Worm (Caenorhabditis elegans) whole organism, L3 larva: ENCODE results near the gene C14F11.4.

Experiments used
- R02D3.7 ChIP-seq: fragments of 150-350 bp; optimal IDR thresholded peaks from 2 replicates; lab custom pipeline; 2014; ENCODE audit warnings: missing biosample characterization, missing genetic modification characterization
- ZK546.5 ChIP-seq: sonication (generic microtip); optimal IDR thresholded peaks from 2 replicates; lab custom pipeline; 2017; ENCODE audit warnings: missing biosample characterization, missing genetic modification characterization
- aly-2 ChIP-seq: fragments of 150-350 bp; optimal IDR thresholded peaks from 2 replicates; lab custom pipeline; 2014; ENCODE audit warnings: missing biosample characterization, missing genetic modification characterization
- ceh-16 ChIP-seq: sonication (generic microtip); optimal IDR thresholded peaks from 2 replicates; lab custom pipeline; 2017; ENCODE audit warnings: missing biosample characterization, missing genetic modification characterization
- ceh-28 ChIP-seq: fragments of 150-350 bp; optimal IDR thresholded peaks from 2 replicates; lab custom pipeline; 2014; ENCODE audit warnings: missing biosample characterization, missing genetic modification reagents, missing genetic modification characterization
- ceh-82 ChIP-seq: fragments of 150-350 bp; optimal IDR thresholded peaks from 2 replicates; lab custom pipeline; 2014; ENCODE audit warnings: missing biosample characterization, missing genetic modification characterization
- daf-12 ChIP-seq: fragments of 150-350 bp; optimal IDR thresholded peaks from 2 replicates; lab custom pipeline; 2014; ENCODE audit warnings: missing biosample characterization, missing genetic modification reagents, missing genetic modification characterization
- egl-27 ChIP-seq: sonication (generic microtip); optimal IDR thresholded peaks from 4 replicates; lab custom pipeline; 2017; ENCODE audit warnings: missing biosample characterization, missing genetic modification reagents, missing genetic modification characterization
- egl-5 ChIP-seq: fragments of 150-350 bp; optimal IDR thresholded peaks from 2 replicates; lab custom pipeline; 2017; ENCODE audit warnings: missing biosample characterization, missing genetic modification reagents, missing genetic modification characterization, inconsistent platforms
- elt-2 ChIP-seq: sonication (generic microtip); optimal IDR thresholded peaks from 2 replicates; lab custom pipeline; 2016; ENCODE audit warnings: missing genetic modification reagents, mild to moderate bottlenecking, missing genetic modification characterization, missing compliant biosample characterization
- elt-3 ChIP-seq, 3 experiments: fragments of 150-350 bp in 1 of 3; sonication (generic microtip) in 2 of 3; optimal IDR thresholded peaks; 2 replicates in 2 of 3; 4 replicates in 1 of 3; lab custom pipeline; 2014 to 2017; ENCODE audit warnings: missing biosample characterization in 3 of 3, missing genetic modification characterization in 3 of 3
- fkh-10 ChIP-seq: sonication (generic microtip); optimal IDR thresholded peaks from 2 replicates; lab custom pipeline; 2017; ENCODE audit warnings: missing biosample characterization, missing genetic modification reagents, missing genetic modification characterization
- hmg-11 ChIP-seq: sonication (generic microtip); optimal IDR thresholded peaks from 2 replicates; lab custom pipeline; 2016; ENCODE audit warnings: missing genetic modification characterization, missing compliant biosample characterization
- lin-15B ChIP-seq: fragments of 150-350 bp; optimal IDR thresholded peaks from 2 replicates; lab custom pipeline; 2014; ENCODE audit warnings: missing biosample characterization, missing genetic modification characterization
- lin-39 ChIP-seq: fragments of 150-350 bp; optimal IDR thresholded peaks from 2 replicates; lab custom pipeline; 2018; ENCODE audit warnings: missing biosample characterization, missing genetic modification reagents, missing genetic modification characterization
- lsy-12 ChIP-seq: sonication (generic microtip); optimal IDR thresholded peaks from 2 replicates; lab custom pipeline; 2016; ENCODE audit warnings: mild to moderate bottlenecking, missing genetic modification characterization, missing compliant biosample characterization
- mml-1 ChIP-seq: fragments of 150-350 bp; sonication (generic microtip); optimal IDR thresholded peaks from 3 replicates; lab custom pipeline; 2014; ENCODE audit warnings: missing biosample characterization, missing genetic modification characterization
- nfya-1 ChIP-seq: sonication (generic microtip); optimal IDR thresholded peaks from 2 replicates; lab custom pipeline; 2017; ENCODE audit warnings: missing genetic modification characterization, mild to moderate bottlenecking, missing compliant biosample characterization, antibody characterized with exemption, moderate library complexity; ENCODE audit not compliant: insufficient read depth
- nhr-11 ChIP-seq: fragments of 150-350 bp; optimal IDR thresholded peaks from 2 replicates; lab custom pipeline; 2014; ENCODE audit warnings: missing biosample characterization, missing genetic modification characterization
- nhr-12 ChIP-seq: fragments of 150-350 bp; optimal IDR thresholded peaks from 2 replicates; lab custom pipeline; 2014; ENCODE audit warnings: missing biosample characterization, missing genetic modification characterization
- nhr-23 ChIP-seq: fragments of 150-350 bp; optimal IDR thresholded peaks from 2 replicates; lab custom pipeline; 2014; ENCODE audit warnings: missing biosample characterization, missing genetic modification reagents, missing genetic modification characterization
- nhr-237 ChIP-seq: fragments of 150-350 bp; optimal IDR thresholded peaks from 2 replicates; lab custom pipeline; 2014; ENCODE audit warnings: missing biosample characterization, missing genetic modification characterization
- nhr-25 ChIP-seq: sonication (generic microtip); optimal IDR thresholded peaks from 2 replicates; lab custom pipeline; 2017; ENCODE audit warnings: missing biosample characterization, missing genetic modification characterization
- nhr-67 ChIP-seq: fragments of 150-350 bp; optimal IDR thresholded peaks from 2 replicates; lab custom pipeline; 2014; ENCODE audit warnings: missing biosample characterization, missing genetic modification characterization
- nhr-76 ChIP-seq: fragments of 150-350 bp; sonication (generic microtip); optimal IDR thresholded peaks from 5 replicates; lab custom pipeline; 2014; ENCODE audit warnings: missing biosample characterization, missing genetic modification characterization
- nhr-77 ChIP-seq: fragments of 150-350 bp; optimal IDR thresholded peaks from 2 replicates; lab custom pipeline; 2014; ENCODE audit warnings: missing biosample characterization, missing genetic modification characterization
- pha-4 ChIP-seq: fragments of 150-350 bp; optimal IDR thresholded peaks from 2 replicates; lab custom pipeline; 2014; ENCODE audit warnings: missing biosample characterization, missing genetic modification reagents, missing genetic modification characterization
- sea-2 ChIP-seq: fragments of 150-350 bp; sonication (generic microtip); optimal IDR thresholded peaks from 4 replicates; lab custom pipeline; 2014; ENCODE audit warnings: missing biosample characterization, missing genetic modification reagents, missing genetic modification characterization
- skn-1 ChIP-seq: fragments of 150-350 bp; optimal IDR thresholded peaks from 2 replicates; lab custom pipeline; 2014; ENCODE audit warnings: missing biosample characterization, missing genetic modification characterization
- snpc-4 ChIP-seq: fragments of 150-350 bp; optimal IDR thresholded peaks from 2 replicates; lab custom pipeline; 2014; ENCODE audit warnings: missing biosample characterization, missing genetic modification characterization
- tbx-2 ChIP-seq: sonication (generic microtip); optimal IDR thresholded peaks from 2 replicates; lab custom pipeline; 2016; ENCODE audit warnings: mild to moderate bottlenecking, missing genetic modification characterization, missing compliant biosample characterization
- unc-39 ChIP-seq: sonication (generic microtip); optimal IDR thresholded peaks from 4 replicates; lab custom pipeline; 2017; ENCODE audit warnings: missing biosample characterization, missing genetic modification characterization
- unc-62 ChIP-seq: fragments of 150-350 bp; sonication (generic microtip); optimal IDR thresholded peaks from 4 replicates; lab custom pipeline; 2014; ENCODE audit warnings: missing biosample characterization, missing genetic modification reagents, missing genetic modification characterization
- zag-1 ChIP-seq: fragments of 150-350 bp; optimal IDR thresholded peaks from 2 replicates; lab custom pipeline; 2014; ENCODE audit warnings: missing biosample characterization, missing genetic modification characterization
- ztf-11 ChIP-seq: fragments of 150-350 bp; optimal IDR thresholded peaks from 2 replicates; lab custom pipeline; 2014; ENCODE audit warnings: missing biosample characterization, missing genetic modification characterization
- ztf-4 ChIP-seq: fragments of 150-350 bp; optimal IDR thresholded peaks from 2 replicates; lab custom pipeline; 2014; ENCODE audit warnings: missing biosample characterization, missing genetic modification characterization

C14F11.4 gene

ce11 chrX:6196627-6197026 lies 36.2 kb downstream of the C14F11.4 start, which contains the start of gene daf-9:
TSS of gene daf-9 (plus strand) at chrX:6196927.
- TF ChIP-seq nhr-77 (tag; lab: Kevin White, UChicago): no peak
- TF ChIP-seq ceh-16 (tag; lab: Kevin White, UChicago): no peak
- peak; percentile 30 for TF ChIP-seq nhr-23 (tag; lab: Kevin White, UChicago)
- TF ChIP-seq egl-5 (tag; lab: Kevin White, UChicago): no peak
- TF ChIP-seq elt-3 (tag; optimal IDR thresholded peaks at IDR 0.05; lab: Kevin White, UChicago): peak in 1 of 3 experiments; percentile 69
- no peak for TF ChIP-seq tbx-2 (tag; lab: Kevin White, UChicago)

- TF ChIP-seq ZK546.5 (tag; lab: Kevin White, UChicago): no peak
- TF ChIP-seq nhr-25 (tag; lab: Kevin White, UChicago): no peak
- TF ChIP-seq elt-3 (tag; optimal IDR thresholded peaks at IDR 0.05; lab: Kevin White, UChicago): no peak
- TF ChIP-seq nhr-67 (tag; lab: Kevin White, UChicago): no peak
- TF ChIP-seq snpc-4: no peak
- no peak for TF ChIP-seq elt-2 (tag; lab: Kevin White, UChicago)
- TF ChIP-seq skn-1 (tag; lab: Kevin White, UChicago): no peak
- no peak for TF ChIP-seq aly-2
- no peak for TF ChIP-seq unc-62 (GFP tag; lab: Kevin White, UChicago)
- TF ChIP-seq pha-4 (tag; lab: Kevin White, UChicago): no peak
- no peak for TF ChIP-seq daf-12 (tag; lab: Kevin White, UChicago)
- TF ChIP-seq mml-1 (tag; lab: Kevin White, UChicago): no peak
- no peak for TF ChIP-seq sea-2 (GFP tag; lab: Kevin White, UChicago)
- TF ChIP-seq nhr-76 (tag; lab: Kevin White, UChicago): no peak
- TF ChIP-seq, all 47 proteins: peak for 0
Measured at ce11 chrX:6194191-6194724, 38.6 kb downstream of the C14F11.4 start, which contains the start of gene ceh-54. TSS of gene ceh-54 (minus strand) at chrX:6194241.

ce11 chrX:6189955-6190354 lies 42.9 kb downstream of the C14F11.4 start, which contains the start of gene T13C5.9:
TSS of gene T13C5.9 (plus strand) at chrX:6190255.
- TF ChIP-seq nhr-12 (tag; lab: Kevin White, UChicago) (no peak), lin-15B (tag; lab: Kevin White, UChicago) (no peak), sea-2 (GFP tag; lab: Kevin White, UChicago) (no peak), unc-62 (GFP tag; lab: Kevin White, UChicago) (no peak), nhr-11 (tag; lab: Kevin White, UChicago) (no peak), hmg-11 (tag; lab: Kevin White, UChicago) (no peak), nfya-1 (no peak), tbx-2 (tag; lab: Kevin White, UChicago) (no peak), zag-1 (tag; lab: Kevin White, UChicago) (no peak), egl-5 (tag; lab: Kevin White, UChicago) (no peak), R02D3.7 (no peak), nhr-237 (no peak), fkh-10 (GFP tag; lab: Kevin White, UChicago) (no peak), ceh-82 (tag; lab: Kevin White, UChicago) (no peak), ceh-28 (tag; lab: Kevin White, UChicago) (no peak), egl-27 (tag; lab: Kevin White, UChicago) (no peak), pha-4 (tag; lab: Kevin White, UChicago) (no peak), aly-2 (no peak)

- TF ChIP-seq ztf-11 (tag; lab: Kevin White, UChicago): no peak
- no peak for TF ChIP-seq nhr-11 (tag; lab: Kevin White, UChicago)
- no peak for TF ChIP-seq nhr-23 (tag; lab: Kevin White, UChicago)
- no peak for TF ChIP-seq tbx-2 (tag; lab: Kevin White, UChicago)
- TF ChIP-seq egl-5 (tag; lab: Kevin White, UChicago): no peak
- TF ChIP-seq elt-3 (tag; optimal IDR thresholded peaks at IDR 0.05; lab: Kevin White, UChicago): no peak
- no peak for TF ChIP-seq ZK546.5 (tag; lab: Kevin White, UChicago)
- no peak for TF ChIP-seq nfya-1
- no peak for TF ChIP-seq unc-39 (tag; lab: Kevin White, UChicago)
- no peak for TF ChIP-seq lsy-12 (tag; lab: Kevin White, UChicago)
- no peak for TF ChIP-seq ztf-4 (tag; lab: Kevin White, UChicago)
- TF ChIP-seq nhr-12 (tag; lab: Kevin White, UChicago): no peak
- TF ChIP-seq lin-39: no peak
- TF ChIP-seq nhr-77 (tag; lab: Kevin White, UChicago): no peak
- TF ChIP-seq egl-27 (tag; lab: Kevin White, UChicago): no peak
- no peak for TF ChIP-seq elt-2 (tag; lab: Kevin White, UChicago)
- no peak for TF ChIP-seq ceh-16 (tag; lab: Kevin White, UChicago)
- TF ChIP-seq nhr-25 (tag; lab: Kevin White, UChicago): no peak
- no peak for TF ChIP-seq nhr-67 (tag; lab: Kevin White, UChicago)
- no peak for TF ChIP-seq aly-2
Measured at ce11 chrX:6187848-6188247, 45.0 kb downstream of the C14F11.4 start, which contains the start of gene T13C5.10. TSS of gene T13C5.10 (plus strand) at chrX:6188148.
